Fruit fly (Drosophila melanogaster) whole organism, embryonic: ENCODE data around the gene scyl.

ENCODE experiments used
- Ada2b ChIP-seq: fragments of 200-800 bp; sonication (Bioruptor generic); IDR thresholded peaks from 2 replicates; pipeline ENCODE4 v1.3.6; 2022; ENCODE audit warnings: missing biosample characterization, missing genetic modification characterization
- Atf3 ChIP-seq: fragments of 200-800 bp; sonication (Bioruptor generic); optimal IDR thresholded peaks from 3 replicates; lab custom pipeline; 2016; ENCODE audit warnings: missing biosample characterization, missing genetic modification characterization
- Atf6 ChIP-seq: fragments of 200-800 bp; sonication (Bioruptor generic); IDR thresholded peaks from 2 replicates; pipeline ENCODE4 v1.3.6; 2022; ENCODE audit warnings: missing biosample characterization, missing genetic modification characterization
- CG10366 ChIP-seq: fragments of 200-800 bp; sonication (Bioruptor generic); IDR thresholded peaks from 2 replicates; pipeline ENCODE4 v1.3.6; 2022; ENCODE audit warnings: missing biosample characterization, missing genetic modification characterization
- CG10654 ChIP-seq: fragments of 200-800 bp; sonication (Bioruptor generic); optimal IDR thresholded peaks from 2 replicates; lab custom pipeline; 2016; ENCODE audit warnings: missing biosample characterization, missing genetic modification characterization
- CG1603 ChIP-seq: fragments of 200-800 bp; sonication (Bioruptor generic); optimal IDR thresholded peaks from 2 replicates; lab custom pipeline; 2019; ENCODE audit warnings: missing biosample characterization, mild to moderate bottlenecking, missing genetic modification characterization, moderate library complexity
- CG17361 ChIP-seq: fragments of 200-800 bp; sonication (Bioruptor generic); IDR thresholded peaks from 3 replicates; pipeline ENCODE4 v1.3.6; 2022; ENCODE audit warnings: missing biosample characterization, missing genetic modification characterization
- CG17568 ChIP-seq: fragments of 200-800 bp; sonication (Bioruptor generic); optimal IDR thresholded peaks from 2 replicates; lab custom pipeline; 2018; ENCODE audit warnings: missing biosample characterization, mild to moderate bottlenecking, missing genetic modification characterization, moderate library complexity
- CG17829 ChIP-seq: fragments of 200-800 bp; optimal IDR thresholded peaks from 2 replicates; lab custom pipeline; 2019; ENCODE audit warnings: missing biosample characterization, mild to moderate bottlenecking, missing genetic modification characterization, moderate library complexity
- CG18599 ChIP-seq: fragments of 200-800 bp; sonication (Bioruptor generic); optimal IDR thresholded peaks from 3 replicates; lab custom pipeline; 2017; ENCODE audit warnings: missing biosample characterization, missing genetic modification characterization, mild to moderate bottlenecking, moderate library complexity, missing genetic modification reagents
- CG34376 ChIP-seq: fragments of 200-800 bp; sonication (Bioruptor generic); optimal IDR thresholded peaks from 2 replicates; lab custom pipeline; 2018; ENCODE audit warnings: missing biosample characterization, mild to moderate bottlenecking, missing genetic modification characterization
- CG4617 ChIP-seq: fragments of 200-800 bp; sonication (Bioruptor generic); optimal IDR thresholded peaks from 3 replicates; lab custom pipeline; 2016; ENCODE audit warnings: missing biosample characterization, missing genetic modification characterization, borderline replicate concordance
- CG5953 ChIP-seq: fragments of 200-800 bp; sonication (Bioruptor generic); IDR thresholded peaks from 2 replicates; pipeline ENCODE4 v1.3.6; 2022; ENCODE audit warnings: missing biosample characterization, missing genetic modification characterization
- CG6254 ChIP-seq: fragments of 200-800 bp; sonication (Bioruptor generic); optimal IDR thresholded peaks from 3 replicates; lab custom pipeline; 2017; ENCODE audit warnings: mild to moderate bottlenecking, missing biosample characterization, missing genetic modification reagents, missing genetic modification characterization
- CG6683 ChIP-seq: fragments of 200-800 bp; sonication (Bioruptor generic); optimal IDR thresholded peaks from 2 replicates; lab custom pipeline; 2017; ENCODE audit warnings: missing biosample characterization, mild to moderate bottlenecking, missing genetic modification characterization, missing genetic modification reagents
- CG6689 ChIP-seq: fragments of 200-800 bp; sonication (Bioruptor generic); IDR thresholded peaks from 2 replicates; pipeline ENCODE4 v1.3.6; 2022; ENCODE audit warnings: missing biosample characterization, missing genetic modification characterization
- CG7963 ChIP-seq: fragments of 200-800 bp; sonication (Bioruptor generic); IDR thresholded peaks from 3 replicates; pipeline ENCODE4 v1.3.6; 2022; ENCODE audit warnings: missing biosample characterization, missing genetic modification characterization; ENCODE audit not compliant: partially characterized antibody
- CG8388 ChIP-seq: fragments of 200-800 bp; sonication (Bioruptor generic); optimal IDR thresholded peaks from 2 replicates; lab custom pipeline; 2019; ENCODE audit warnings: missing biosample characterization, mild to moderate bottlenecking, missing genetic modification characterization, moderate library complexity
- E2f1 ChIP-seq: fragments of 200-800 bp; sonication (Bioruptor generic); IDR thresholded peaks from 2 replicates; pipeline ENCODE4 v1.3.6; 2022; ENCODE audit warnings: missing biosample characterization, missing genetic modification characterization
- HmgZ ChIP-seq: fragments of 200-800 bp; sonication (Bioruptor generic); optimal IDR thresholded peaks from 2 replicates; lab custom pipeline; 2018; ENCODE audit warnings: missing biosample characterization, mild to moderate bottlenecking, missing genetic modification characterization
- MTF-1 ChIP-seq: fragments of 200-800 bp; sonication (Bioruptor generic); optimal IDR thresholded peaks from 2 replicates; lab custom pipeline; 2018; ENCODE audit warnings: missing biosample characterization, mild to moderate bottlenecking, missing genetic modification characterization, borderline replicate concordance
- Meics ChIP-seq: fragments of 200-800 bp; sonication (Bioruptor generic); optimal IDR thresholded peaks from 2 replicates; lab custom pipeline; 2017; ENCODE audit warnings: missing biosample characterization, mild to moderate bottlenecking, missing genetic modification characterization
- Myb ChIP-seq: fragments of 200-800 bp; sonication (Bioruptor generic); optimal IDR thresholded peaks from 2 replicates; lab custom pipeline; 2016; ENCODE audit warnings: missing biosample characterization, missing genetic modification characterization
- NK7.1 ChIP-seq: fragments of 200-800 bp; sonication (Bioruptor generic); optimal IDR thresholded peaks from 3 replicates; lab custom pipeline; 2016; ENCODE audit warnings: missing biosample characterization, missing genetic modification characterization
- Poxn ChIP-seq: fragments of 200-800 bp; sonication (Bioruptor generic); IDR thresholded peaks from 2 replicates; pipeline ENCODE4 v1.3.6; 2022; ENCODE audit warnings: missing biosample characterization, missing genetic modification characterization
- ab ChIP-seq: fragments of 200-800 bp; sonication (Bioruptor generic); optimal IDR thresholded peaks from 2 replicates; lab custom pipeline; 2016; ENCODE audit warnings: missing biosample characterization, missing genetic modification characterization
- btn ChIP-seq: fragments of 200-800 bp; sonication (Bioruptor generic); optimal IDR thresholded peaks from 2 replicates; lab custom pipeline; 2016; ENCODE audit warnings: missing biosample characterization, missing genetic modification characterization
- cad ChIP-seq: fragments of >200 bp; optimal IDR thresholded peaks from 2 replicates; lab custom pipeline; 2017; ENCODE audit warnings: missing biosample characterization, missing genetic modification characterization
- cato ChIP-seq: fragments of 200-800 bp; sonication (Bioruptor generic); optimal IDR thresholded peaks from 2 replicates; lab custom pipeline; 2016; ENCODE audit warnings: missing biosample characterization, missing genetic modification characterization, borderline replicate concordance
- dati ChIP-seq: fragments of 200-800 bp; sonication (Bioruptor generic); IDR thresholded peaks from 2 replicates; pipeline ENCODE4 v1.3.6; 2022; ENCODE audit warnings: missing biosample characterization, missing genetic modification characterization
- dmrt11E ChIP-seq: fragments of 200-800 bp; sonication (Bioruptor generic); optimal IDR thresholded peaks from 3 replicates; lab custom pipeline; 2018; ENCODE audit warnings: missing biosample characterization, mild to moderate bottlenecking, missing genetic modification characterization, moderate library complexity
- dpn ChIP-seq, 2 experiments: fragments of 200-800 bp; sonication (Bioruptor generic); optimal IDR thresholded peaks; 3 replicates each; lab custom pipeline; 2016; ENCODE audit warnings: missing biosample characterization in 2 of 2, missing genetic modification characterization in 2 of 2
- esg ChIP-seq: fragments of 200-800 bp; sonication (Bioruptor generic); conservative IDR thresholded peaks from 2 replicates; pipeline ENCODE4 v1.3.6; 2022; ENCODE audit warnings: missing biosample characterization, missing genetic modification characterization
- ewg ChIP-seq: fragments of 200-800 bp; sonication (Bioruptor generic); optimal IDR thresholded peaks from 3 replicates; lab custom pipeline; 2017; ENCODE audit warnings: mild to moderate bottlenecking, missing biosample characterization, missing genetic modification reagents, missing genetic modification characterization
- hth ChIP-seq: fragments of >200 bp; optimal IDR thresholded peaks from 2 replicates; lab custom pipeline; 2017; ENCODE audit warnings: inconsistent platforms
- jigr1 ChIP-seq: fragments of 200-800 bp; sonication (Bioruptor generic); IDR thresholded peaks from 3 replicates; pipeline ENCODE4 v1.3.6; 2022; ENCODE audit warnings: missing biosample characterization, missing genetic modification characterization
- ken ChIP-seq: fragments of 200-800 bp; sonication (Bioruptor generic); IDR thresholded peaks from 3 replicates; pipeline ENCODE4 v1.3.6; 2022; ENCODE audit warnings: missing biosample characterization, missing genetic modification characterization
- mirr ChIP-seq: fragments of 200-800 bp; sonication (Bioruptor generic); optimal IDR thresholded peaks from 3 replicates; lab custom pipeline; 2018; ENCODE audit warnings: missing biosample characterization, mild to moderate bottlenecking, missing genetic modification characterization
- otp ChIP-seq: fragments of 200-800 bp; sonication (Bioruptor generic); IDR thresholded peaks from 3 replicates; pipeline ENCODE4, ENCODE4 v1.3.6; 2022; ENCODE audit warnings: missing biosample characterization, missing genetic modification characterization
- p53 ChIP-seq: fragments of 200-800 bp; sonication (Bioruptor generic); optimal IDR thresholded peaks from 2 replicates; lab custom pipeline; 2016; ENCODE audit warnings: missing biosample characterization, missing genetic modification characterization
- pb ChIP-seq: fragments of 200-800 bp; sonication (Bioruptor generic); optimal IDR thresholded peaks from 3 replicates; lab custom pipeline; 2016; ENCODE audit warnings: missing biosample characterization, missing genetic modification characterization
- peb ChIP-seq: fragments of 200-800 bp; sonication (Bioruptor generic); IDR thresholded peaks from 2 replicates; pipeline ENCODE4 v1.3.6; 2022; ENCODE audit warnings: missing biosample characterization, missing genetic modification characterization
- salm ChIP-seq: fragments of 200-800 bp; sonication (Bioruptor generic); optimal IDR thresholded peaks from 2 replicates; lab custom pipeline; 2018; ENCODE audit warnings: missing biosample characterization, mild to moderate bottlenecking, missing genetic modification characterization
- scrt ChIP-seq: fragments of 200-800 bp; sonication (Bioruptor generic); optimal IDR thresholded peaks from 2 replicates; lab custom pipeline; 2018; ENCODE audit warnings: missing biosample characterization, mild to moderate bottlenecking, missing genetic modification characterization, moderate library complexity
- sd ChIP-seq: fragments of 200-800 bp; sonication (Bioruptor generic); optimal IDR thresholded peaks from 3 replicates; lab custom pipeline; 2018; ENCODE audit warnings: missing biosample characterization, mild to moderate bottlenecking, missing genetic modification characterization, moderate library complexity
- slp2 ChIP-seq: fragments of 200-800 bp; sonication (Bioruptor generic); optimal IDR thresholded peaks from 2 replicates; lab custom pipeline; 2016; ENCODE audit warnings: missing biosample characterization, missing genetic modification characterization
- sna ChIP-seq: fragments of 200-800 bp; sonication (Bioruptor generic); IDR thresholded peaks from 2 replicates; pipeline ENCODE4 v1.3.6; 2022; ENCODE audit warnings: missing biosample characterization, missing genetic modification characterization; ENCODE audit not compliant: partially characterized antibody
- tx ChIP-seq: fragments of 200-800 bp; sonication (Bioruptor generic); optimal IDR thresholded peaks from 2 replicates; lab custom pipeline; 2016; ENCODE audit warnings: missing biosample characterization, missing genetic modification characterization
- usp ChIP-seq: fragments of >200 bp; optimal IDR thresholded peaks from 2 replicates; lab custom pipeline; 2017; ENCODE audit warnings: missing biosample characterization, missing genetic modification characterization
- zfh2 ChIP-seq: fragments of 200-800 bp; sonication (Bioruptor generic); optimal IDR thresholded peaks from 2 replicates; lab custom pipeline; 2016; ENCODE audit warnings: missing biosample characterization, missing genetic modification characterization

Gene scyl

dm6 chr3L:11260275-11260734 lies 8.2 kb downstream of the scyl start (continued):
- no peak for TF ChIP-seq btn (GFP tag; lab: Kevin White, UChicago)
- TF ChIP-seq CG18599 (GFP tag; lab: Kevin White, UChicago): peak; percentile 74
- TF ChIP-seq slp2 (GFP tag; lab: Kevin White, UChicago): peak; percentile 66
- TF ChIP-seq MTF-1 (GFP tag; lab: Kevin White, UChicago): peak; percentile 8
- peak; percentile 62 for TF ChIP-seq cato (GFP tag; lab: Kevin White, UChicago)
- TF ChIP-seq CG1603 (tag; lab: Kevin White, UChicago): peak; percentile 23
- TF ChIP-seq HmgZ: peak; percentile 69
- peak; percentile 54 for TF ChIP-seq CG6254
- TF ChIP-seq Atf6 (GFP tag; lab: Robert Waterston, UW): peak; percentile 86
- no peak for TF ChIP-seq hth (lab: Kevin White, UChicago)
- peak; percentile 79 for TF ChIP-seq dmrt11E
- TF ChIP-seq mirr (GFP tag; lab: Kevin White, UChicago): peak; percentile 55
- TF ChIP-seq CG6689 (GFP tag; lab: Robert Waterston, UW): peak; percentile 86
- TF ChIP-seq ewg (GFP tag; lab: Kevin White, UChicago): peak; percentile 33
- peak; percentile 29; the same call in 1 of the 3 replicates for TF ChIP-seq jigr1
- peak; percentile 20 for TF ChIP-seq CG17568 (GFP tag; lab: Kevin White, UChicago)
- TF ChIP-seq Poxn (GFP tag; lab: Robert Waterston, UW): peak; percentile 43
- peak; percentile 74 for TF ChIP-seq esg (GFP tag; lab: Robert Waterston, UW)
- peak; percentile 68 to 83 for TF ChIP-seq dpn (GFP tag; optimal IDR thresholded peaks at IDR 0.05; lab: Kevin White, UChicago)
- TF ChIP-seq peb (GFP tag; lab: Robert Waterston, UW): 0 out of 2 replicates have a peak, but pooled peaks have one; percentile 44
- TF ChIP-seq tx: peak; percentile 52
- TF ChIP-seq CG10654 (GFP tag; lab: Kevin White, UChicago): peak; percentile 47
- TF ChIP-seq CG17829 (tag; lab: Kevin White, UChicago): peak; percentile 75
- peak; percentile 73 for TF ChIP-seq Atf3 (GFP tag; lab: Kevin White, UChicago)
- TF ChIP-seq Ada2b (GFP tag; lab: Robert Waterston, UW): peak; percentile 52; the same call in 1 of the 2 replicates
- TF ChIP-seq CG17361 (GFP tag; lab: Robert Waterston, UW): peak; percentile 59; the same call in 2 of the 3 replicates
- peak; percentile 58 for TF ChIP-seq sd
- TF ChIP-seq CG5953 (GFP tag; lab: Robert Waterston, UW): peak; percentile 47; the same call in 1 of the 2 replicates
- no peak for TF ChIP-seq usp
- TF ChIP-seq sna (GFP tag; lab: Robert Waterston, UW): no peak
- peak; percentile 61 for TF ChIP-seq CG6683
- peak; percentile 63 for TF ChIP-seq CG34376 (GFP tag; lab: Kevin White, UChicago)
- peak; percentile 74 for TF ChIP-seq E2f1
- TF ChIP-seq CG8388: peak; percentile 44
- TF ChIP-seq NK7.1 (GFP tag; lab: Kevin White, UChicago): peak; percentile 60
- TF ChIP-seq salm: peak; percentile 30
- TF ChIP-seq Meics (GFP tag; lab: Kevin White, UChicago): peak; percentile 77
- peak; percentile 10 for TF ChIP-seq CG4617 (GFP tag; lab: Kevin White, UChicago)
- TF ChIP-seq p53 (GFP tag; lab: Kevin White, UChicago): no peak
- TF ChIP-seq scrt (GFP tag; lab: Kevin White, UChicago): peak; percentile 72
- no peak for TF ChIP-seq CG7963 (GFP tag; lab: Robert Waterston, UW)
- peak; percentile 61 for TF ChIP-seq Myb
- 0 out of 2 replicates have a peak, but pooled peaks have one; percentile 8 for TF ChIP-seq dati (GFP tag; lab: Robert Waterston, UW)
- TF ChIP-seq ab (GFP tag; lab: Kevin White, UChicago): peak; percentile 47
- TF ChIP-seq CG10366 (GFP tag; lab: Robert Waterston, UW): peak; percentile 64
- peak; percentile 22 for TF ChIP-seq pb (GFP tag; lab: Kevin White, UChicago)
- TF ChIP-seq zfh2 (GFP tag; lab: Kevin White, UChicago): peak; percentile 66
- TF ChIP-seq cad (GFP tag; lab: Kevin White, UChicago): no peak
- TF ChIP-seq ken (GFP tag; lab: Robert Waterston, UW): peak; percentile 44; the same call in 1 of the 3 replicates
- peak; percentile 70; the same call in 2 of the 3 replicates for TF ChIP-seq otp (GFP tag; lab: Robert Waterston, UW)
